Fruit fly (Drosophila melanogaster) whole organism, embryonic: Measurements from ENCODE around the gene CG14183.

Source experiments
- CG14860 ChIP-seq: fragments of 200-800 bp; sonication (Bioruptor generic); IDR thresholded peaks from 3 replicates; pipeline ENCODE4 v1.3.6; 2022; ENCODE audit warnings: missing biosample characterization, missing genetic modification characterization; ENCODE audit not compliant: partially characterized antibody
- CG1832 ChIP-seq: fragments of 200-800 bp; sonication (Bioruptor generic); optimal IDR thresholded peaks from 2 replicates; lab custom pipeline; 2017; ENCODE audit warnings: missing biosample characterization, mild to moderate bottlenecking, missing genetic modification characterization, inconsistent platforms
- CG18476 ChIP-seq: fragments of 200-800 bp; sonication (Bioruptor generic); optimal IDR thresholded peaks from 2 replicates; lab custom pipeline; 2016; ENCODE audit warnings: missing biosample characterization, mild to moderate bottlenecking, missing genetic modification characterization
- CG30403 ChIP-seq: fragments of 200-800 bp; sonication (Bioruptor generic); optimal IDR thresholded peaks from 3 replicates; lab custom pipeline; 2016; ENCODE audit warnings: missing biosample characterization, missing genetic modification characterization
- CG3847 ChIP-seq: fragments of 200-800 bp; sonication (Bioruptor generic); IDR thresholded peaks from 2 replicates; pipeline ENCODE4 v1.3.6; 2022; ENCODE audit warnings: missing biosample characterization, missing genetic modification characterization
- CG4404 ChIP-seq: fragments of 200-800 bp; sonication (Bioruptor generic); IDR thresholded peaks from 2 replicates; pipeline ENCODE4 v1.3.6; 2022; ENCODE audit warnings: missing biosample characterization, missing genetic modification characterization
- Dip3 ChIP-seq: fragments of 200-800 bp; sonication (Bioruptor generic); optimal IDR thresholded peaks from 3 replicates; lab custom pipeline; 2016; ENCODE audit warnings: missing biosample characterization, missing genetic modification characterization
- az2 ChIP-seq: fragments of 200-800 bp; sonication (Bioruptor generic); optimal IDR thresholded peaks from 3 replicates; lab custom pipeline; 2016; ENCODE audit warnings: missing biosample characterization, missing genetic modification characterization
- lmd ChIP-seq: fragments of 200-800 bp; sonication (Bioruptor generic); IDR thresholded peaks from 2 replicates; pipeline ENCODE4 v1.3.6; 2022; ENCODE audit warnings: missing biosample characterization, missing genetic modification characterization
- mirr ChIP-seq: fragments of 200-800 bp; sonication (Bioruptor generic); optimal IDR thresholded peaks from 3 replicates; lab custom pipeline; 2018; ENCODE audit warnings: missing biosample characterization, mild to moderate bottlenecking, missing genetic modification characterization
- pita ChIP-seq: fragments of 200-800 bp; sonication (Bioruptor generic); optimal IDR thresholded peaks from 2 replicates; lab custom pipeline; 2017; ENCODE audit warnings: missing biosample characterization, mild to moderate bottlenecking, missing genetic modification characterization

- no peak for TF ChIP-seq CG4404 (GFP tag; lab: Robert Waterston, UW)
- TF ChIP-seq lmd (GFP tag; lab: Robert Waterston, UW) = no peak
- no peak for TF ChIP-seq CG3847
- TF ChIP-seq CG18476 (GFP tag; lab: Kevin White, UChicago) = no peak
- no peak for TF ChIP-seq CG30403 (GFP tag; lab: Kevin White, UChicago)
- no peak for TF ChIP-seq mirr (GFP tag; lab: Kevin White, UChicago)
- TF ChIP-seq CG14860 (GFP tag; lab: Robert Waterston, UW) = no peak
- TF ChIP-seq Dip3 = no peak
- no peak for TF ChIP-seq az2 (GFP tag; lab: Kevin White, UChicago)
- no peak for TF ChIP-seq CG1832 (GFP tag; lab: Kevin White, UChicago)
- TF ChIP-seq pita (GFP tag; lab: Kevin White, UChicago) = no peak
Observed at dm6 chr3L:19994015-19994414, 33.6 kb downstream of the CG14183 start.
